Worm (Caenorhabditis elegans) whole organism, L4/young adult: ENCODE measurements around the gene tcer-1.

ENCODE experiments used
- W03F9.2 ChIP-seq: fragments of 150-350 bp; optimal IDR thresholded peaks from 2 replicates; lab custom pipeline; 2014; ENCODE audit warnings: missing biosample characterization, missing genetic modification characterization
- dao-5 ChIP-seq: sonication (generic microtip); optimal IDR thresholded peaks from 2 replicates; lab custom pipeline; 2016; ENCODE audit warnings: missing genotype, missing genetic modification characterization, moderate library complexity, missing compliant biosample characterization
- him-1 ChIP-seq: sonication (generic microtip); optimal IDR thresholded peaks from 2 replicates; lab custom pipeline; 2016; ENCODE audit warnings: missing genotype, missing genetic modification reagents, missing genetic modification characterization, missing compliant biosample characterization

The tcer-1 gene

DNA sequence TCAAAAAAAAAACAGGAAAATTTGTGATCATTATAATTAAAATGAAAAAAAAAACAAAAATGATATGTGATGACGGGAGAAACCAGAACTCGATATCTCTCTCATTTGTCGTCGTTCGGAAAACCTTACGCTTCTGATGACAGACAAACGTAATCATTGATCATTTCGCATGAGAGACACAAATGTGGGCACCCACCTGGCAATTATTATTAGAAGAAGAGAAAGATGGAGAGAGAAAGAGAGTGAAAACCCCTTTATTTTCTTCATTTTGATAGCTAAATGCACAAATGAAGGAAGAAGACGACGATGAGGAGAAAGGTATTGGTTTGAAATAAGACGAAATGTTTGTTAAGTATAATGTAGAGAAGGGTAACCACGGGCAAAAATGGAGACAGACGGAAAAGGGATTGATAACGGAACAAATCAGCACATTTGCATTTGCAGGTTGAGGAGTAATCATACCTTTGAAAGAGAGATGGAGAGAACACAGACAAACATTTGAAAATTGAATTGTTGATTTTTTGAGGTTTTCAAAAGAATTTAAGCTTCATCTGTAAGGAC is 18.7 kb downstream of the tcer-1 start:
- TF ChIP-seq W03F9.2 = no peak
- no peak for TF ChIP-seq dao-5 (tag; lab: Kevin White, UChicago)
- TF ChIP-seq him-1 (tag; lab: Kevin White, UChicago) = no peak

DNA sequence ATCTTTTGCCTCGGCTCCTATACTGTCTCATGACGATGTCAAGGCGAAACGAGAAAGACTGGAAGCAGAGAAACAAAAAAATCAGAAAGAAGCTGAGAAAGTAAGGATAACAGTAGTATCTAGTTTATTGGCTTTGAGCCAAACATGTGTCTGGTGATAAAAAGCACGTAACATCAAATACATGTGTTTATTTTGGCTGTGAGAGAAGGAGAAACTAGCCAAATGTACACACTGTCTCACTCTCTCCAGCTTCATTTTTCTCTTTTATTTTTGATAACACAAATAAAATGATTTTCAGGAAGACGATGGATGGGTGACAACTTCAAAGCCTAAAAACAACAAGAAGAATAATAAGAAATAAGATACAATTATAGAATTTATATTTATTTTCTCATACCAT is 20.3 kb downstream of the tcer-1 start:
- TF ChIP-seq dao-5 (tag; lab: Kevin White, UChicago) = no peak
- TF ChIP-seq him-1 (tag; lab: Kevin White, UChicago) = no peak
- no peak for TF ChIP-seq W03F9.2

DNA sequence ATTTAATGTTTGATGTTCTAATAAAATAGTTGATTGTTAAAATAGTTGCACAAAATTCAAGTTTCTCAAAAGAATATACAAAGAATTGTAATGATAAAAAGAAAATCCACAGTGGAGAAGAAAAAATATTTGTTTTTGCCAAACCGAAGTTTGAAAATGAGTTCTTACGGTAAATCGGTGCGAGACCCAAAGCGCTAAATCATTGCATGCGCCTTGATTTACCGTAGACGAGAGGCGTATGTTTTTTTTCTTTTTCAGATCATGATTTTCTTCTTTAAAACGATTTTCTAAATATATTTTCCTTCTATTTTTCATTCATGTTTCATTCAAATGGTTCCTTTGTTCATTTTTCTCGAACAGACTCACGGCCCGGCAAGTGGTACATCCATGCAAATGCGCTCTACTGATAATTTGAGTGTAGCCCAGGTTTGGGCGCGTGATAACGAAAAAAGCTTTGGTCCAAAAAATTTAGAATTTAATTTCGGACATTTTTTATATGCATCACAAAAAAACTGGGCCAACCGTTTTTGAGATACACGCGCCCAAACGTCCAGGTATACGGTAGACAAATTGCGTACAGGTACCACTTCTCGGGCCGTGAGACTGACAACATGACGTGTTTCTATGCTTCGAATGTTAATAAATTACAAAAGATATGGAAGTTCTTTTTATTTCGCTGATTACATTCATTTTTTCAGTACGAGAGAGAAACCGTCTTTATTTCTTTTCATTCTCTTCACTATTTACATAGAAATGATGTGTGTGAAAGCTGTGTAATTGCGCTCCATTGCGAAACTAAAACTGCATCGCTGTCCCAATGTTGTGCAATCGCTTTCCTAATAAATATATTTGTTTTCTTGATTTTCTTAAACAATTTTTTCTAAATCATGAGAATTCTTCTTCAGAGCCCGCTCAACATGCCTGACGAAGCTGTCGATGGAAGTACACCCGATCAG is 24.7 kb downstream of the tcer-1 start, which contains the start of gene znf-598:
Gene znf-598 (plus strand): TSS at position 906 of the 956 bp plus-strand sequence.
- peak; percentile 28 for TF ChIP-seq W03F9.2
- TF ChIP-seq dao-5 (tag; lab: Kevin White, UChicago) = no peak
- no peak for TF ChIP-seq him-1 (tag; lab: Kevin White, UChicago)

DNA sequence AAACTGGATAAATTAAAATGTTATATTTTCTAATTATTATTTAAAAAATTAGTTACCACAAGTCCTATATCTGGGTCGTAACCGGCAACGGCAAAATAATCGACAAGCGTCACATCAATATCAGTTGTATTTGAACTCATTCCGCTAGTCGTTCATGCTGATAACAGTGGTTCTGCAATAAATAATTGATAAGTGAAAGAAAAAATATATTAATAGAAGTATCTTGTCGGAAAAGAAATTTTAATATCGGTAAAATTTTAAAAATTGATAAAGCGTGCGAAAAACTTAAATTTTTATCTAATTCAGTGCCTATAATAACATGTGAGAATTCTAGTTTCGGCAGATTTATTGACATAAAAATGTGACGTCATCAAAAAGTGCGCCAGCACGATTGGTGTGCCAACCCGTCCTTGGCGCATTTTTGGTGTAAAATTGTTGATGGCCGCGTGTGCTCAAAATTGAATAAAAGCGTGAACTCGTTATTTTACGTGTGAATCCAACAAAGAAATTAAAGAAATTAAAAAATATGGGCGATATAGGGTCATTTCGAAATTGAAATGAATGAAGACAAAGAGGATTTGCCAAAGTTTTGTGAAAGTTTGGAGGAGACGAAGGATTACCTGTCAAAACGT is 27.4 kb downstream of the tcer-1 start, which contains the start of the genes lst-6 and lst-5:
Gene lst-6 (minus strand): TSS at position 140 of the 632 bp plus-strand sequence.
Gene lst-5 (plus strand): TSS at position 544 of the 632 bp plus-strand sequence.
- TF ChIP-seq dao-5 (tag; lab: Kevin White, UChicago) (no peak), him-1 (tag; lab: Kevin White, UChicago) (no peak), W03F9.2 (no peak)

DNA sequence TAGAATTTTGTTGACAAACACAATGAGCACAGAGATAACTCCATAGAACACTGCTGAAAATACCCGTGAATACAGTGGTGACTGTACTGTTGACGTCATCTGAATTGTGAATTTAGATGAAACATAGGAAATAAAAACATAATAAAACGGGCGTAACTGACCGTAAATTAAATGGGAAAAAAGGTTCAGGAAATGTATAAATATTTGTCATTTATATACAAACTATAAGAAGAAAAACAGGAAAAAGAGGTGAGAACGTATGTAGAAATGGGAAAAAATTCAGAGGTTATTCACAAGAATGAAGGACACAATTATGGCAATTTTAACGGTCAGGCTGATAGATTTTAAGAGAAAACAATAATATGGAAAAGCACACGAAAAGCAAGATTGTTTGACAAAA is 37.3 kb downstream of the tcer-1 start, which contains the start of gene sqv-7:
Gene sqv-7 (minus strand): TSS at position 101 of the 400 bp plus-strand sequence.
- TF ChIP-seq dao-5 (tag; lab: Kevin White, UChicago) (no peak), W03F9.2 (no peak), him-1 (tag; lab: Kevin White, UChicago) (no peak)

DNA sequence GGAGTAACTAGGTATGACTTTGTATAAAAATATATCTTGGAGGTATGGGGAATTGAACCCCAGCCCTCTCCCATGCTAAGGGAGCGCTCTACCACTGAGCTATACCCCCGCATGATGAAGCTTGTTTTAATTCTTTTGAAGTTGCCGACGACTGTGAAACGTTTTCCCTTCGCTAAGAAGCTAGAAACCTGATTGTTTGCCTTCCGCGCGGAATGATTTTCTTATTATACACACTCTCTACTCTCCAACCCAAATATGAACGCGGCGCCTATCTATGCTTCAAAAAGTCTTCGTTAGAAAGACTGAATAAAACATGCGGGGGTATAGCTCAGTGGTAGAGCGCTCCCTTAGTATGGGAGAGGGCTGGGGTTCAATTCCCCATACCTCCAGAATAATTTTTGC is 46.9 kb downstream of the tcer-1 start:
- no peak for TF ChIP-seq dao-5 (tag; lab: Kevin White, UChicago)
- TF ChIP-seq him-1 (tag; lab: Kevin White, UChicago) = no peak
- no peak for TF ChIP-seq W03F9.2

DNA sequence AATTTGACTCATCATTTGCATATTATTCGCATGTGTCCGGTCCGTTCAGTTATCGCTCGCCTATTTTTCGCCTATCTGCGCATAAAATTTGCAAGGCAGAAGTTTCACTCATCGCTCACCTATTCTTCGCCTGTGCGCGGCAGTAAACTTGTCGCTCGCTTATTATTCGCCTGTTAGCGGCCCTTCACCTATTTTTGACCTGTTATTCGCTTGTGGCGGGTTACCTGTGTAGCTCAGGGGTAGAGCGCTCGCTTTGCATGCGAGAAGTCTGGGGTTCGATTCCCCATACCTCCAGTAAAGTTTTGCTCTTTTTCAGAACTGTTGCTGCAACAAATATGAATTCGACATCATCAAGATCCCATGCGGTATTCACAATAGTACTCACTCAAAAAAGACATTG is 48.5 kb downstream of the tcer-1 start:
- TF ChIP-seq dao-5 (tag; lab: Kevin White, UChicago) = peak; percentile 56
